Fruit fly (Drosophila melanogaster): Measurements from ENCODE around the gene Ssl1.

The Ssl1 gene

DNA sequence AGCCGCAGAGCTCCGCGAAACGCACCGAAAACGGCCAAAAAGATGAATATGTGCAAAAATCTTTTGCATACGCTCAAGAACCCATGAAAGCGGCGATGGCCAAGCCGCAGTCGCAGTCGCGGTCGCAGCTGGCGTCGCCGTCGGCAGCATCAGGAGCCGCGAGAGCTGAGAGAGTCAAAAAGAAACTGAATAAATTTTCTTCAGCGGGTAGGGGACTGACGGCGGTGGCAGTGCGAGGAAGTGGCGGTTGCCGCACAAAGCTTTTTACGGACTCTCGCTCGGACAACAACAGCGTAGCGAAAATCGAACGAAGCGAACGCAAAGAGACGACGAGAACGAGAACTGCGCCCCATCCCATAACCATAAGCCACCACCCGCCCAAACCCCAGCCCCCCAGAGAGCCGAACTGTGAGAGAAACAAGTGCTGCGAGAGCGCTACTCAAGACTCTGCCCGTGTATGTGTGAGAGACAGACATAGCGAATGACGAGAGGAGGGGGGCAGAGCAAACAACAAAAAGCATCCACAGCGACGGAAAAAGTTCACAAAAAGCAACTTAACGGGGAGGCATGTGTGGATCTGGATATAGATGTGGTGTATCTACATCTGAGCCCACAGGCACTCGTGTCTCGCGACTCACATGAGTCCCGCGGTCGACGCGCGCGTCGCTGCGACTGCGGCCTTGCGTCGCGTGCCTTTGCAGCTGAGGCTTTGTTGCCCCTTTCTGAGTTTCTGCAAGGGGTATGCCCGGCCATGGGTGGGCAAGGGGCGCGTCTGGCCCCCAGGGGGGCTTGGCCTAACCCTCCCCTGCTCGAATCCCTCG, 43.5 kb upstream of the Ssl1 start, which contains the start of gene jim (continued):
- TF ChIP-seq pb (GFP tag; optimal IDR thresholded peaks at IDR 0.05) (no peak), CG12104 (GFP tag; optimal IDR thresholded peaks at IDR 0.05) (no peak), Chrac-16 (GFP tag; optimal IDR thresholded peaks at IDR 0.05) (no peak), CG10366 (GFP tag; IDR thresholded peaks at IDR 0.05) (no peak), Jarid2 (GFP tag; optimal IDR thresholded peaks at IDR 0.05) (peak; percentile 25), CG33557 (GFP tag; optimal IDR thresholded peaks at IDR 0.05) (no peak), schlank (tag; optimal IDR thresholded peaks at IDR 0.05) (no peak), wdn (GFP tag; IDR thresholded peaks at IDR 0.05) (no peak), bowl (GFP tag; IDR thresholded peaks at IDR 0.05) (no peak), CG17359 (tag; optimal IDR thresholded peaks at IDR 0.05) (no peak), NK7.1 (GFP tag; optimal IDR thresholded peaks at IDR 0.05) (no peak), sim (GFP tag; IDR thresholded peaks at IDR 0.05) (no peak), CG17829 (tag; optimal IDR thresholded peaks at IDR 0.05) (no peak), ato (GFP tag; IDR thresholded peaks at IDR 0.05; ENCODE audit: partially characterized antibody) (no peak), NfI (GFP tag; optimal IDR thresholded peaks at IDR 0.05) (no peak), CG13123 (GFP tag; optimal IDR thresholded peaks at IDR 0.05) (no peak), CG17802 (tag; optimal IDR thresholded peaks at IDR 0.05) (no peak), tin (GFP tag; optimal IDR thresholded peaks at IDR 0.05) (no peak), gsb-n (tag; optimal IDR thresholded peaks at IDR 0.05) (no peak), H15 (GFP tag; IDR thresholded peaks at IDR 0.05) (no peak), CG13624 (GFP tag; optimal IDR thresholded peaks at IDR 0.05) (no peak), CG7987 (GFP tag; optimal IDR thresholded peaks at IDR 0.05) (no peak), dati (GFP tag; IDR thresholded peaks at IDR 0.05) (no peak), Spps (tag; optimal IDR thresholded peaks at IDR 0.05) (no peak), CG11398 (GFP tag; optimal IDR thresholded peaks at IDR 0.05) (no peak), CG12769 (tag; optimal IDR thresholded peaks at IDR 0.05) (peak; percentile 93), ewg (GFP tag; optimal IDR thresholded peaks at IDR 0.05) (peak; percentile 27), CG14710 (tag; optimal IDR thresholded peaks at IDR 0.05) (no peak), bigmax (GFP tag; optimal IDR thresholded peaks at IDR 0.05) (no peak), CG9215 (GFP tag; IDR thresholded peaks at IDR 0.05) (no peak), luna (GFP tag; optimal IDR thresholded peaks at IDR 0.05) (no peak), Dll (GFP tag; IDR thresholded peaks at IDR 0.05; ENCODE audit: partially characterized antibody) (peak; percentile 53; the same call in 2 of the 4 replicates), lmd (GFP tag; IDR thresholded peaks at IDR 0.05) (no peak), lab (GFP tag; optimal IDR thresholded peaks at IDR 0.05) (peak; percentile 58), nmo (GFP tag; optimal IDR thresholded peaks at IDR 0.05) (no peak), CG4617 (GFP tag; optimal IDR thresholded peaks at IDR 0.05; ENCODE audit: borderline replicate concordance) (no peak), pros (GFP tag; optimal IDR thresholded peaks at IDR 0.05) (peak; percentile 58), Six4 (GFP tag; optimal IDR thresholded peaks at IDR 0.05) (no peak), CG6791 (GFP tag; IDR thresholded peaks at IDR 0.05; ENCODE audit: partially characterized antibody) (no peak), Dp (GFP tag; optimal IDR thresholded peaks at IDR 0.05) (no peak), lilli (GFP tag; optimal IDR thresholded peaks at IDR 0.05) (no peak), mam (GFP tag; optimal IDR thresholded peaks at IDR 0.05) (no peak), kay (GFP tag; optimal IDR thresholded peaks at IDR 0.05) (no peak), sna (GFP tag; IDR thresholded peaks at IDR 0.05; ENCODE audit: partially characterized antibody) (peak; percentile 65), lov (optimal IDR thresholded peaks at IDR 0.05) (no peak), lov (GFP tag; IDR thresholded peaks at IDR 0.05) (no peak), CG18619 (GFP tag; optimal IDR thresholded peaks at IDR 0.05) (no peak), B-H1 (GFP tag; IDR thresholded peaks at IDR 0.05) (no peak), Doc3 (GFP tag; IDR thresholded peaks at IDR 0.05; ENCODE audit: partially characterized antibody) (no peak), CG8478 (optimal IDR thresholded peaks at IDR 0.05) (no peak)
